Worm (Caenorhabditis elegans) whole organism, late embryonic: Measurements from ENCODE around the gene C43F9.5.

Experiments
- F13H6.1 ChIP-seq: sonication (generic microtip); optimal IDR thresholded peaks from 2 replicates; lab custom pipeline; 2016; ENCODE audit warnings: missing genetic modification characterization, missing compliant biosample characterization
- K09A11.1 ChIP-seq: sonication (generic microtip); optimal IDR thresholded peaks from 2 replicates; lab custom pipeline; 2017; ENCODE audit warnings: antibody characterized with exemption, mild to moderate bottlenecking, missing genetic modification characterization, missing compliant biosample characterization; ENCODE audit not compliant: insufficient read depth
- T23F11.4 ChIP-seq: fragments of 200-800 bp; sonication (Bioruptor generic); optimal IDR thresholded peaks from 2 replicates; lab custom pipeline; 2018; ENCODE audit warnings: mild to moderate bottlenecking, missing genetic modification characterization, missing compliant biosample characterization
- Y22D7AL.16 ChIP-seq: sonication (generic microtip); optimal IDR thresholded peaks from 2 replicates; lab custom pipeline; 2016; ENCODE audit warnings: missing genetic modification characterization, missing compliant biosample characterization
- ceh-19 ChIP-seq: fragments of 200-800 bp; sonication (Bioruptor generic); optimal IDR thresholded peaks from 2 replicates; lab custom pipeline; 2018; ENCODE audit warnings: mild to moderate bottlenecking, missing genetic modification characterization, missing compliant biosample characterization
- ceh-24 ChIP-seq: sonication (generic microtip); optimal IDR thresholded peaks from 2 replicates; lab custom pipeline; 2016; ENCODE audit warnings: mild to moderate bottlenecking, missing genetic modification characterization, missing compliant biosample characterization
- ceh-31 ChIP-seq: sonication (generic microtip); optimal IDR thresholded peaks from 2 replicates; lab custom pipeline; 2016; ENCODE audit warnings: missing genetic modification characterization, missing compliant biosample characterization
- ceh-45 ChIP-seq: fragments of 200-800 bp; sonication (Bioruptor generic); IDR thresholded peaks from 2 replicates; pipeline ENCODE4 v1.3.6; 2022; ENCODE audit warnings: missing genetic modification reagents, missing genetic modification characterization, missing compliant biosample characterization
- ceh-48 ChIP-seq: sonication (generic microtip); optimal IDR thresholded peaks from 2 replicates; lab custom pipeline; 2016; ENCODE audit warnings: missing genetic modification characterization, inconsistent platforms, missing compliant biosample characterization
- ceh-9 ChIP-seq: sonication (generic microtip); optimal IDR thresholded peaks from 2 replicates; lab custom pipeline; 2016; ENCODE audit warnings: mild to moderate bottlenecking, missing genetic modification characterization, inconsistent platforms, missing compliant biosample characterization
- elt-2 ChIP-seq: sonication (generic microtip); optimal IDR thresholded peaks from 2 replicates; lab custom pipeline; 2016; ENCODE audit warnings: missing genetic modification reagents, missing genetic modification characterization, missing compliant biosample characterization
- eyg-1 ChIP-seq: sonication (generic microtip); optimal IDR thresholded peaks from 2 replicates; lab custom pipeline; 2016; ENCODE audit warnings: missing genotype, missing genetic modification characterization, missing compliant biosample characterization
- fax-1 ChIP-seq: sonication (generic microtip); optimal IDR thresholded peaks from 2 replicates; lab custom pipeline; 2016; ENCODE audit warnings: missing genotype, missing genetic modification characterization, missing compliant biosample characterization
- gmeb-2 ChIP-seq: sonication (generic microtip); optimal IDR thresholded peaks from 2 replicates; lab custom pipeline; 2016; ENCODE audit warnings: missing genetic modification characterization, inconsistent platforms, missing compliant biosample characterization
- hlh-13 ChIP-seq: fragments of 200-800 bp; sonication (Bioruptor generic); optimal IDR thresholded peaks from 2 replicates; lab custom pipeline; 2018; ENCODE audit warnings: mild to moderate bottlenecking, missing genetic modification characterization, missing compliant biosample characterization
- hlh-30 ChIP-seq: sonication (generic microtip); optimal IDR thresholded peaks from 2 replicates; lab custom pipeline; 2017; ENCODE audit warnings: antibody characterized with exemption, missing genetic modification characterization, missing compliant biosample characterization; ENCODE audit not compliant: insufficient read depth
- hlh-6 ChIP-seq: sonication (generic microtip); optimal IDR thresholded peaks from 2 replicates; lab custom pipeline; 2016; ENCODE audit warnings: missing genotype, missing genetic modification characterization, missing compliant biosample characterization
- lin-11 ChIP-seq: fragments of 200-800 bp; sonication (Bioruptor generic); optimal IDR thresholded peaks from 2 replicates; lab custom pipeline; 2018; ENCODE audit warnings: mild to moderate bottlenecking, missing genetic modification characterization, missing compliant biosample characterization
- pax-1 ChIP-seq: fragments of 150-350 bp; optimal IDR thresholded peaks from 2 replicates; lab custom pipeline; 2014; ENCODE audit warnings: missing biosample characterization, missing genetic modification characterization
- pha-2 ChIP-seq: sonication (generic microtip); optimal IDR thresholded peaks from 2 replicates; lab custom pipeline; 2017; ENCODE audit warnings: mild to moderate bottlenecking, missing genetic modification characterization, missing compliant biosample characterization
- pha-4 ChIP-seq: fragments of 150-350 bp; optimal IDR thresholded peaks from 2 replicates; lab custom pipeline; 2018; ENCODE audit warnings: missing biosample characterization, missing genetic modification reagents, missing genetic modification characterization
- pros-1 ChIP-seq: fragments of 150-350 bp; optimal IDR thresholded peaks from 2 replicates; lab custom pipeline; 2014; ENCODE audit warnings: missing biosample characterization, missing genetic modification reagents, missing genetic modification characterization
- ref-2 ChIP-seq: sonication (generic microtip); optimal IDR thresholded peaks from 2 replicates; lab custom pipeline; 2016; ENCODE audit warnings: missing genetic modification characterization, missing compliant biosample characterization
- sdc-2 ChIP-seq: sonication (generic microtip); optimal IDR thresholded peaks from 2 replicates; lab custom pipeline; 2016; ENCODE audit warnings: missing genotype, missing genetic modification characterization, missing compliant biosample characterization
- sox-2 ChIP-seq: fragments of 200-800 bp; sonication (Bioruptor generic); IDR thresholded peaks from 2 replicates; pipeline ENCODE4 v1.3.6; 2022; ENCODE audit warnings: missing genetic modification reagents, missing genetic modification characterization, missing compliant biosample characterization
- syd-9 ChIP-seq: sonication (generic microtip); optimal IDR thresholded peaks from 2 replicates; lab custom pipeline; 2016; ENCODE audit warnings: mild to moderate bottlenecking, missing genetic modification characterization, moderate library complexity, missing compliant biosample characterization
- ttx-3 ChIP-seq: sonication (generic microtip); optimal IDR thresholded peaks from 2 replicates; lab custom pipeline; 2016; ENCODE audit warnings: missing genetic modification reagents, missing genetic modification characterization, missing compliant biosample characterization
- unc-3 ChIP-seq, 2 experiments: fragments of 200-800 bp in 1 of 2; sonication (Bioruptor generic) in 1 of 2; sonication (generic microtip) in 1 of 2; conservative IDR thresholded peaks in 1 of 2; optimal IDR thresholded peaks in 1 of 2; 2 replicates each; pipeline versions ENCODE4 v1.3.6 to Lab custom; 2016 to 2022; ENCODE audit warnings: missing compliant biosample characterization in 2 of 2, missing genetic modification characterization in 2 of 2, missing genetic modification reagents in 1 of 2
- zip-5 ChIP-seq: sonication (generic microtip); optimal IDR thresholded peaks from 2 replicates; lab custom pipeline; 2016; ENCODE audit warnings: missing genetic modification characterization, missing compliant biosample characterization

C43F9.5 gene

ce11 chrIV:10590649-10591048 is at the start of gene C43F9.5, which contains the start of gene nkb-2:
Gene C43F9.5, minus strand, starts transcription at chrIV:10590749.
Gene nkb-2, plus strand, starts transcription at chrIV:10590925.
- no peak for TF ChIP-seq pha-2 (tag; lab: Kevin White, UChicago)
- TF ChIP-seq ceh-45 (GFP tag; lab: Robert Waterston, UW): no peak
- TF ChIP-seq gmeb-2 (tag; lab: Kevin White, UChicago): no peak
- TF ChIP-seq fax-1 (tag; lab: Kevin White, UChicago): no peak
- no peak for TF ChIP-seq ttx-3 (tag; lab: Kevin White, UChicago)
- no peak for TF ChIP-seq zip-5 (tag; lab: Kevin White, UChicago)
- TF ChIP-seq, all 69 proteins: peak for 0

ce11 chrIV:10638977-10639376 is 48.4 kb upstream of the C43F9.5 start, which contains the start of gene F56C4.2:
Gene F56C4.2, plus strand, starts transcription at chrIV:10639277.
- TF ChIP-seq pax-1 (tag; lab: Kevin White, UChicago) (no peak), sdc-2 (tag; lab: Kevin White, UChicago) (no peak), lin-11 (no peak), ceh-31 (no peak), hlh-30 (tag; lab: Kevin White, UChicago) (no peak), eyg-1 (no peak), pros-1 (no peak), F13H6.1 (tag; lab: Kevin White, UChicago) (no peak), sox-2 (GFP tag; lab: Robert Waterston, UW) (no peak)

- TF ChIP-seq elt-2 (tag; lab: Kevin White, UChicago): no peak
- no peak for TF ChIP-seq ref-2 (tag; lab: Kevin White, UChicago)
- no peak for TF ChIP-seq ceh-24
- TF ChIP-seq ceh-48 (tag; lab: Kevin White, UChicago): no peak
- no peak for TF ChIP-seq unc-3 (GFP tag; conservative IDR thresholded peaks at IDR 0.05; lab: Robert Waterston, UW)
- TF ChIP-seq unc-3 (tag; optimal IDR thresholded peaks at IDR 0.05; lab: Kevin White, UChicago): no peak
- TF ChIP-seq hlh-6 (tag; lab: Kevin White, UChicago): no peak
- no peak for TF ChIP-seq eyg-1
- no peak for TF ChIP-seq syd-9 (tag; lab: Kevin White, UChicago)
- TF ChIP-seq sdc-2 (tag; lab: Kevin White, UChicago): no peak
- TF ChIP-seq, all 69 proteins: peak for 0
Observed at ce11 chrIV:10636649-10637048, 46.1 kb upstream of the C43F9.5 start, which contains the start of gene F56C4.1. Gene F56C4.1, plus strand, starts transcription at chrIV:10636949.

ce11 chrIV:10630953-10631554 is 40.5 kb upstream of the C43F9.5 start, which contains the start of gene F56C4.4:
Gene F56C4.4, minus strand, starts transcription at chrIV:10631267.
- TF ChIP-seq elt-2 (tag; lab: Kevin White, UChicago) (peak; percentile 48), lin-11 (no peak)

ce11 chrIV:10628724-10629123 is 38.2 kb upstream of the C43F9.5 start, which contains the start of gene R09H10.5:
Gene R09H10.5, minus strand, starts transcription at chrIV:10628829.
- TF ChIP-seq sox-2 (GFP tag; lab: Robert Waterston, UW) (no peak), elt-2 (tag; lab: Kevin White, UChicago) (no peak), hlh-6 (tag; lab: Kevin White, UChicago) (no peak), ceh-9 (tag; lab: Kevin White, UChicago) (no peak)
- TF ChIP-seq, all 69 proteins: peak for 0

ce11 chrIV:10620811-10621210 is 30.3 kb upstream of the C43F9.5 start, which contains the start of gene R09H10.7:
Gene R09H10.7, plus strand, starts transcription at chrIV:10621111.
- TF ChIP-seq hlh-13 (GFP tag; lab: Kevin White, UChicago): no peak
- no peak for TF ChIP-seq ceh-48 (tag; lab: Kevin White, UChicago)
- TF ChIP-seq lin-11: no peak
- no peak for TF ChIP-seq zip-5 (tag; lab: Kevin White, UChicago)

ce11 chrIV:10617099-10617498 is 26.6 kb upstream of the C43F9.5 start:
- TF ChIP-seq pha-4 (tag; lab: Kevin White, UChicago): no peak
- TF ChIP-seq K09A11.1 (tag; lab: Kevin White, UChicago): no peak
- TF ChIP-seq ceh-48 (tag; lab: Kevin White, UChicago): no peak
- no peak for TF ChIP-seq ceh-19
- no peak for TF ChIP-seq hlh-13 (GFP tag; lab: Kevin White, UChicago)
- no peak for TF ChIP-seq ceh-9 (tag; lab: Kevin White, UChicago)
- TF ChIP-seq T23F11.4 (GFP tag; lab: Kevin White, UChicago): no peak
- TF ChIP-seq Y22D7AL.16: no peak
